Fruit fly (Drosophila melanogaster) whole organism, adult: ENCODE results near the gene Mi-2.

Experiments used
- CG11617 ChIP-seq: fragments of 200-800 bp; sonication (Bioruptor generic); optimal IDR thresholded peaks from 2 replicates; lab custom pipeline; 2017; ENCODE audit warnings: mild to moderate bottlenecking, missing biosample characterization, missing genetic modification reagents, missing genetic modification characterization
- CG12768 ChIP-seq: fragments of 200-800 bp; sonication (Bioruptor generic); optimal IDR thresholded peaks from 2 replicates; lab custom pipeline; 2017; ENCODE audit warnings: missing biosample characterization, missing genetic modification characterization, mild to moderate bottlenecking, moderate library complexity, missing genetic modification reagents
- CG14711 ChIP-seq: fragments of 200-800 bp; sonication (Bioruptor generic); optimal IDR thresholded peaks from 2 replicates; lab custom pipeline; 2018; ENCODE audit warnings: missing biosample characterization, mild to moderate bottlenecking, missing genetic modification characterization, moderate library complexity
- CG1620 ChIP-seq: fragments of 200-800 bp; sonication (Bioruptor generic); optimal IDR thresholded peaks from 2 replicates; lab custom pipeline; 2016; ENCODE audit warnings: missing biosample characterization, missing genetic modification characterization
- CG33017 ChIP-seq: fragments of 200-800 bp; sonication (Bioruptor generic); optimal IDR thresholded peaks from 2 replicates; lab custom pipeline; 2018; ENCODE audit warnings: missing biosample characterization, mild to moderate bottlenecking, missing genetic modification characterization, moderate library complexity
- CG5204 ChIP-seq: fragments of 200-800 bp; sonication (Bioruptor generic); optimal IDR thresholded peaks from 2 replicates; lab custom pipeline; 2016; ENCODE audit warnings: missing biosample characterization, missing genetic modification characterization
- CG7045 ChIP-seq: fragments of 200-800 bp; sonication (Bioruptor generic); optimal IDR thresholded peaks from 2 replicates; lab custom pipeline; 2017; ENCODE audit warnings: missing biosample characterization, mild to moderate bottlenecking, missing genetic modification characterization
- CG7101 ChIP-seq: fragments of 200-800 bp; sonication (Bioruptor generic); optimal IDR thresholded peaks from 2 replicates; lab custom pipeline; 2018; ENCODE audit warnings: missing biosample characterization, mild to moderate bottlenecking, missing genetic modification characterization, moderate library complexity
- Clk ChIP-seq: fragments of 200-800 bp; sonication (Bioruptor generic); optimal IDR thresholded peaks from 2 replicates; lab custom pipeline; 2017; ENCODE audit warnings: missing biosample characterization, missing genetic modification characterization
- Crg-1 ChIP-seq: fragments of 200-800 bp; sonication (Bioruptor generic); optimal IDR thresholded peaks from 2 replicates; lab custom pipeline; 2016; ENCODE audit warnings: missing biosample characterization, missing genetic modification characterization
- Hr96 ChIP-seq: fragments of 200-800 bp; sonication (Bioruptor generic); optimal IDR thresholded peaks from 2 replicates; lab custom pipeline; 2016; ENCODE audit warnings: missing biosample characterization, missing genetic modification characterization
- Mnt ChIP-seq: fragments of 200-800 bp; sonication (Bioruptor generic); optimal IDR thresholded peaks from 2 replicates; lab custom pipeline; 2016; ENCODE audit warnings: missing biosample characterization, mild to moderate bottlenecking, missing genetic modification characterization
- bab1 ChIP-seq: fragments of 200-800 bp; sonication (Bioruptor generic); optimal IDR thresholded peaks from 3 replicates; lab custom pipeline; 2019; ENCODE audit warnings: missing biosample characterization, mild to moderate bottlenecking, missing genetic modification characterization, moderate library complexity
- cic ChIP-seq: fragments of 200-800 bp; sonication (Bioruptor generic); optimal IDR thresholded peaks from 2 replicates; lab custom pipeline; 2017; ENCODE audit warnings: missing biosample characterization, mild to moderate bottlenecking, missing genetic modification characterization, moderate library complexity
- cnc ChIP-seq, 2 experiments: fragments of >200 bp; optimal IDR thresholded peaks; 2 replicates each; lab custom pipeline; 2017
- kay ChIP-seq: fragments of 200-800 bp; sonication (Bioruptor generic); peaks from one replicate; lab custom pipeline; 2016; ENCODE audit warnings: missing biosample characterization, missing genetic modification characterization, borderline replicate concordance
- ovo ChIP-seq: fragments of 200-800 bp; sonication (Bioruptor generic); optimal IDR thresholded peaks from 2 replicates; lab custom pipeline; 2016; ENCODE audit warnings: missing biosample characterization, missing genetic modification characterization
- pad ChIP-seq: fragments of 200-800 bp; sonication (Bioruptor generic); optimal IDR thresholded peaks from 3 replicates; lab custom pipeline; 2017; ENCODE audit warnings: missing biosample characterization, missing genetic modification characterization, mild to moderate bottlenecking, moderate library complexity, missing genetic modification reagents
- tj ChIP-seq: fragments of 200-800 bp; sonication (Bioruptor generic); optimal IDR thresholded peaks from 3 replicates; lab custom pipeline; 2017; ENCODE audit warnings: missing biosample characterization, mild to moderate bottlenecking, missing genetic modification characterization, moderate library complexity
- toe ChIP-seq: fragments of 200-800 bp; sonication (Bioruptor generic); optimal IDR thresholded peaks from 2 replicates; lab custom pipeline; 2016; ENCODE audit warnings: missing biosample characterization, missing genetic modification characterization

The Mi-2 gene

dm6 chr3L:19869698-19870097, 40.3 kb downstream of the Mi-2 start:
- TF ChIP-seq pad (GFP tag; lab: Kevin White, UChicago), result no peak
- TF ChIP-seq Clk (GFP tag; lab: Kevin White, UChicago), result no peak
- TF ChIP-seq bab1, result peak; percentile 60
- no peak for TF ChIP-seq CG33017 (tag; lab: Kevin White, UChicago)
- no peak for TF ChIP-seq CG11617 (GFP tag; lab: Kevin White, UChicago)
- peak; percentile 23 for TF ChIP-seq CG7101 (tag; lab: Kevin White, UChicago)
- peak; percentile 16 for TF ChIP-seq Mnt
- no peak for TF ChIP-seq CG1620 (GFP tag; lab: Kevin White, UChicago)
- TF ChIP-seq CG14711 (tag; lab: Kevin White, UChicago), result peak; percentile 15
- no peak for TF ChIP-seq CG5204 (GFP tag; lab: Kevin White, UChicago)
- no peak for TF ChIP-seq Hr96
- peak; percentile 38 for TF ChIP-seq kay (GFP tag; lab: Kevin White, UChicago)
- no peak for TF ChIP-seq CG12768 (GFP tag; lab: Kevin White, UChicago)
- TF ChIP-seq toe, result no peak
- TF ChIP-seq cic (GFP tag; lab: Kevin White, UChicago), result no peak
- no peak for TF ChIP-seq CG7045 (GFP tag; lab: Kevin White, UChicago)
- TF ChIP-seq cnc (optimal IDR thresholded peaks at IDR 0.05; lab: Kevin White, UChicago), result no peak

DNA sequence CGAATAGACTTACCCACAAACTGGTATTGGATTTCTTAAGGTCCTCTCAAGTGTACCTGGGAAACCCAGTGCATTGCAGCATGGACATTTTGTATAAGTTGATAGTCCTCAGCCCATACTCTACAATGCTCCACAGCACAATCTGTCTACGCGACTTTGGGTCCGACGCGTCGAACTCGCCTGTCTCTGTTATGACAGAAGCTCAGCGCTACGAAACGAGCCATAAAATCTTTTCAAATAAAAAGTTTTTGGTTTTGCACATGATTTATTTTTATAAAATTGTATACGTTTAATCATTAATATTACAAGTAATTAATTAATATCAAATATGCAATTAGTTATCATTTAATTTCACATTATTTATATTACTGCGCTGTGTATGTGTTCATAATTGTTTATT, 42.8 kb downstream of the Mi-2 start:
- TF ChIP-seq kay (GFP tag; lab: Kevin White, UChicago) (peak; percentile 33), cic (GFP tag; lab: Kevin White, UChicago) (no peak), Hr96 (no peak)

DNA sequence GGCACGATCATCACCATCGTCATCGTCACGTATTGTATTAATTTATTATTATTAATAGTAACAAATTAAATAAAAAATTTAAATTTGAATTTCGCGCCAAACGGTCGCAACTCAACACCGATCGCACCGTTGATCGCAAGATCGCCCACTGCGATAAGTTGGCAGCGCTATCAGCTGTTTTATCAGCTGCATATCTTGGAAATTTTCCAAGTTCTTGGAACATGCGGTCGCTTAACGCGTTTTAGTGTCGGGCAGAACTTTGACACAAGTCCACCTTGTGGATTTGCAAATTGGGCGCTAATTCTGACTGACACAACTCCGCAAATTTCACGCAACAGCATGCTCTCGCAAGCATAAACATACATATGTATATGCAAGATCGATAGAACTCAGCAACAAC, 48.8 kb downstream of the Mi-2 start:
- TF ChIP-seq CG5204 (GFP tag; lab: Kevin White, UChicago) (no peak), CG33017 (tag; lab: Kevin White, UChicago) (peak; percentile 16), toe (no peak), kay (GFP tag; lab: Kevin White, UChicago) (no peak), CG1620 (GFP tag; lab: Kevin White, UChicago) (peak; percentile 4), Clk (GFP tag; lab: Kevin White, UChicago) (no peak), CG11617 (GFP tag; lab: Kevin White, UChicago) (peak; percentile 58), ovo (GFP tag; lab: Kevin White, UChicago) (peak; percentile 65), cic (GFP tag; lab: Kevin White, UChicago) (peak; percentile 25), CG12768 (GFP tag; lab: Kevin White, UChicago) (peak; percentile 73), Hr96 (peak; percentile 31), CG14711 (tag; lab: Kevin White, UChicago) (no peak), CG7045 (GFP tag; lab: Kevin White, UChicago) (no peak), pad (GFP tag; lab: Kevin White, UChicago) (peak; percentile 44), bab1 (peak; percentile 83), CG7101 (tag; lab: Kevin White, UChicago) (peak; percentile 40), Mnt (peak; percentile 86), cnc (optimal IDR thresholded peaks at IDR 0.05; lab: Kevin White, UChicago) (no peak), Crg-1 (peak; percentile 37), tj (GFP tag; lab: Kevin White, UChicago) (peak; percentile 73)

dm6 chr3L:19857923-19858490, 52.0 kb downstream of the Mi-2 start:
- no peak for TF ChIP-seq Mnt
- no peak for TF ChIP-seq kay (GFP tag; lab: Kevin White, UChicago)
- TF ChIP-seq CG7101 (tag; lab: Kevin White, UChicago), result no peak
- no peak for TF ChIP-seq CG11617 (GFP tag; lab: Kevin White, UChicago)
- TF ChIP-seq CG14711 (tag; lab: Kevin White, UChicago), result no peak
- TF ChIP-seq CG33017 (tag; lab: Kevin White, UChicago), result no peak
- TF ChIP-seq Hr96, result no peak
- TF ChIP-seq CG7045 (GFP tag; lab: Kevin White, UChicago), result no peak
- no peak for TF ChIP-seq Crg-1
- TF ChIP-seq bab1, result no peak

dm6 chr3L:19848080-19848479, 61.9 kb downstream of the Mi-2 start:
- TF ChIP-seq CG7045 (GFP tag; lab: Kevin White, UChicago), result no peak
- peak; percentile 76 for TF ChIP-seq kay (GFP tag; lab: Kevin White, UChicago)

dm6 chr3L:19846960-19847359, 63.1 kb downstream of the Mi-2 start:
- TF ChIP-seq CG7101 (tag; lab: Kevin White, UChicago), result no peak
- no peak for TF ChIP-seq CG11617 (GFP tag; lab: Kevin White, UChicago)
- no peak for TF ChIP-seq CG7045 (GFP tag; lab: Kevin White, UChicago)
- no peak for TF ChIP-seq cic (GFP tag; lab: Kevin White, UChicago)
- TF ChIP-seq Crg-1, result no peak
- TF ChIP-seq CG1620 (GFP tag; lab: Kevin White, UChicago), result no peak
- TF ChIP-seq CG12768 (GFP tag; lab: Kevin White, UChicago), result no peak
- TF ChIP-seq pad (GFP tag; lab: Kevin White, UChicago), result no peak
- no peak for TF ChIP-seq ovo (GFP tag; lab: Kevin White, UChicago)
- TF ChIP-seq Hr96, result no peak
- TF ChIP-seq kay (GFP tag; lab: Kevin White, UChicago), result no peak
- no peak for TF ChIP-seq CG5204 (GFP tag; lab: Kevin White, UChicago)
- TF ChIP-seq CG33017 (tag; lab: Kevin White, UChicago), result no peak
- no peak for TF ChIP-seq Clk (GFP tag; lab: Kevin White, UChicago)
- no peak for TF ChIP-seq toe
